Worm (Caenorhabditis elegans): Measurements from ENCODE around the gene tbx-2.

Gene tbx-2

ce11 chrIII:5180588-5180987 is 44.5 kb upstream of the tbx-2 start:
- no peak for TF ChIP-seq sem-2 (GFP tag; optimal IDR thresholded peaks at IDR 0.05)
- TF ChIP-seq unc-120 (tag; optimal IDR thresholded peaks at IDR 0.05; ENCODE audit: poor library complexity, severe bottlenecking): peak; percentile 31

ce11 chrIII:5179166-5179565 is 43.1 kb upstream of the tbx-2 start:
- no peak for TF ChIP-seq nhr-2 (tag; optimal IDR thresholded peaks at IDR 0.05)
- no peak for TF ChIP-seq nhr-76 (tag; optimal IDR thresholded peaks at IDR 0.05)
- no peak for TF ChIP-seq nhr-12 (tag; optimal IDR thresholded peaks at IDR 0.05)
- no peak for TF ChIP-seq cnd-1 (tag; optimal IDR thresholded peaks at IDR 0.05)
- TF ChIP-seq unc-62 (GFP tag; optimal IDR thresholded peaks at IDR 0.05): no peak
- no peak for TF ChIP-seq zip-8 (tag; optimal IDR thresholded peaks at IDR 0.05)
- no peak for TF ChIP-seq sem-2 (GFP tag; optimal IDR thresholded peaks at IDR 0.05)
- no peak for TF ChIP-seq ceh-83 (GFP tag; optimal IDR thresholded peaks at IDR 0.05)
- TF ChIP-seq unc-39 (tag; optimal IDR thresholded peaks at IDR 0.05): no peak
- no peak for TF ChIP-seq mep-1 (tag; optimal IDR thresholded peaks at IDR 0.05)

ce11 chrIII:5173622-5174021 is 37.5 kb upstream of the tbx-2 start, which contains the start of gene cid-1:
TSS of gene cid-1 (plus strand) at chrIII:5173922.
- no peak for TF ChIP-seq pha-4 (tag; optimal IDR thresholded peaks at IDR 0.05)
- TF ChIP-seq cnd-1 (tag; optimal IDR thresholded peaks at IDR 0.05): no peak
- TF ChIP-seq bed-3 (GFP tag; optimal IDR thresholded peaks at IDR 0.05): no peak
- TF ChIP-seq snpc-4 (tag; optimal IDR thresholded peaks at IDR 0.05): no peak
- no peak for TF ChIP-seq mep-1 (tag; optimal IDR thresholded peaks at IDR 0.05)
- no peak for TF ChIP-seq nhr-2 (tag; optimal IDR thresholded peaks at IDR 0.05)

ce11 chrIII:5173139-5173538 is 37.0 kb upstream of the tbx-2 start, which contains the start of gene emb-1:
TSS of gene emb-1 (plus strand) at chrIII:5173439.
- TF ChIP-seq ceh-39 (tag; optimal IDR thresholded peaks at IDR 0.05): no peak
- TF ChIP-seq elt-3 (tag; optimal IDR thresholded peaks at IDR 0.05): no peak
- no peak for TF ChIP-seq mab-5 (tag; optimal IDR thresholded peaks at IDR 0.05)
- no peak for TF ChIP-seq lin-13 (tag; optimal IDR thresholded peaks at IDR 0.05)
- TF ChIP-seq nhr-237 (tag; optimal IDR thresholded peaks at IDR 0.05): no peak
- TF ChIP-seq sptf-1 (tag; optimal IDR thresholded peaks at IDR 0.05): no peak
- no peak for TF ChIP-seq unc-120 (tag; optimal IDR thresholded peaks at IDR 0.05; ENCODE audit: poor library complexity, severe bottlenecking)
- TF ChIP-seq ceh-43 (GFP tag; optimal IDR thresholded peaks at IDR 0.05): no peak
- TF ChIP-seq mls-2 (tag; optimal IDR thresholded peaks at IDR 0.05): no peak
- TF ChIP-seq tbx-8 (GFP tag; optimal IDR thresholded peaks at IDR 0.05): no peak
- TF ChIP-seq hlh-1 (tag; optimal IDR thresholded peaks at IDR 0.05): no peak
- no peak for TF ChIP-seq unc-39 (tag; optimal IDR thresholded peaks at IDR 0.05)
- no peak for TF ChIP-seq mep-1 (tag; optimal IDR thresholded peaks at IDR 0.05)
- TF ChIP-seq ham-2 (GFP tag; optimal IDR thresholded peaks at IDR 0.05): no peak
- no peak for TF ChIP-seq nhr-28 (tag; optimal IDR thresholded peaks at IDR 0.05)
- TF ChIP-seq ceh-83 (GFP tag; optimal IDR thresholded peaks at IDR 0.05): no peak
- TF ChIP-seq nhr-12 (tag; optimal IDR thresholded peaks at IDR 0.05): no peak
- no peak for TF ChIP-seq zip-8 (tag; optimal IDR thresholded peaks at IDR 0.05)

- TF ChIP-seq hlh-1 (tag; optimal IDR thresholded peaks at IDR 0.05) (peak; percentile 40), tbx-8 (GFP tag; optimal IDR thresholded peaks at IDR 0.05) (peak; percentile 58), cnd-1 (tag; optimal IDR thresholded peaks at IDR 0.05) (peak; percentile 77), mep-1 (tag; optimal IDR thresholded peaks at IDR 0.05) (peak; percentile 90), ceh-39 (tag; optimal IDR thresholded peaks at IDR 0.05) (peak; percentile 70), lin-32 (GFP tag; optimal IDR thresholded peaks at IDR 0.05) (peak; percentile 77), ces-1 (GFP tag; optimal IDR thresholded peaks at IDR 0.05) (no peak), nhr-28 (tag; optimal IDR thresholded peaks at IDR 0.05) (no peak), nhr-237 (tag; optimal IDR thresholded peaks at IDR 0.05) (peak; percentile 67), sptf-1 (tag; optimal IDR thresholded peaks at IDR 0.05) (peak; percentile 84), lsy-2 (tag; optimal IDR thresholded peaks at IDR 0.05) (peak; percentile 83), pha-4 (tag; optimal IDR thresholded peaks at IDR 0.05) (peak; percentile 53), lin-13 (tag; optimal IDR thresholded peaks at IDR 0.05) (peak; percentile 90), zip-8 (tag; optimal IDR thresholded peaks at IDR 0.05) (no peak), M03D4.4 (tag; optimal IDR thresholded peaks at IDR 0.05) (peak; percentile 84), mls-2 (tag; optimal IDR thresholded peaks at IDR 0.05) (peak; percentile 33), ztf-11 (tag; optimal IDR thresholded peaks at IDR 0.05) (peak; percentile 35), flh-1 (GFP tag; optimal IDR thresholded peaks at IDR 0.05) (no peak), unc-120 (tag; optimal IDR thresholded peaks at IDR 0.05; ENCODE audit: poor library complexity, severe bottlenecking) (peak; percentile 32), unc-62 (GFP tag; optimal IDR thresholded peaks at IDR 0.05) (peak; percentile 26), drap-1 (GFP tag; optimal IDR thresholded peaks at IDR 0.05) (peak; percentile 54), ham-2 (GFP tag; optimal IDR thresholded peaks at IDR 0.05) (peak; percentile 53), sem-2 (GFP tag; optimal IDR thresholded peaks at IDR 0.05) (peak; percentile 29), nhr-76 (tag; optimal IDR thresholded peaks at IDR 0.05) (no peak), ceh-83 (GFP tag; optimal IDR thresholded peaks at IDR 0.05) (peak; percentile 58), mab-5 (tag; optimal IDR thresholded peaks at IDR 0.05) (no peak)
Measured at ce11 chrIII:5172470-5172869, 36.4 kb upstream of the tbx-2 start, which contains the start of gene K10D2.5. TSS of gene K10D2.5 (plus strand) at chrIII:5172720.
